Fruit fly (Drosophila melanogaster): ENCODE results near the gene Snx3.

dm6 chr3R:12656946-12657566, 29.2 kb downstream of the Snx3 start:
- TF ChIP-seq pad (GFP tag; optimal IDR thresholded peaks at IDR 0.05) (no peak), tj (GFP tag; optimal IDR thresholded peaks at IDR 0.05) (no peak), CG11617 (GFP tag; optimal IDR thresholded peaks at IDR 0.05) (no peak), CG5204 (GFP tag; optimal IDR thresholded peaks at IDR 0.05) (no peak), CG12768 (GFP tag; optimal IDR thresholded peaks at IDR 0.05) (no peak), CG33017 (tag; optimal IDR thresholded peaks at IDR 0.05) (no peak), kay (GFP tag; ENCODE audit: borderline replicate concordance) (no peak), Crg-1 (GFP tag; optimal IDR thresholded peaks at IDR 0.05) (no peak), CG7045 (GFP tag; optimal IDR thresholded peaks at IDR 0.05) (no peak), bab1 (GFP tag; optimal IDR thresholded peaks at IDR 0.05) (no peak), Mnt (GFP tag; optimal IDR thresholded peaks at IDR 0.05) (no peak), cic (GFP tag; optimal IDR thresholded peaks at IDR 0.05) (no peak), cnc (optimal IDR thresholded peaks at IDR 0.05) (no peak)
